Fruit fly (Drosophila melanogaster): ENCODE measurements around the gene CG42758.

The CG42758 gene

dm6 chr3L:14544987-14545943, 22.0 kb upstream of the CG42758 start (continued):
- peak; percentile 15 for TF ChIP-seq spab (GFP tag; optimal IDR thresholded peaks at IDR 0.05)
- TF ChIP-seq esn (GFP tag; optimal IDR thresholded peaks at IDR 0.05) = peak; percentile 70
- TF ChIP-seq CG8119 (GFP tag; IDR thresholded peaks at IDR 0.05) = no peak
- peak; percentile 54 for TF ChIP-seq CG31627 (GFP tag; optimal IDR thresholded peaks at IDR 0.05)
- TF ChIP-seq CG16779 (tag; optimal IDR thresholded peaks at IDR 0.05) = no peak
- TF ChIP-seq CG11762 (GFP tag; optimal IDR thresholded peaks at IDR 0.05; ENCODE audit: insufficient read depth) = peak; percentile 22
- TF ChIP-seq CG32006 (GFP tag; optimal IDR thresholded peaks at IDR 0.05) = peak; percentile 58
- no peak for TF ChIP-seq Hr38 (GFP tag; optimal IDR thresholded peaks at IDR 0.05)
- no peak for TF ChIP-seq Lpt (GFP tag; optimal IDR thresholded peaks at IDR 0.05)
- peak; percentile 49 for TF ChIP-seq lz (GFP tag; optimal IDR thresholded peaks at IDR 0.05)
- no peak for TF ChIP-seq CG6854 (GFP tag; optimal IDR thresholded peaks at IDR 0.05)
- no peak for TF ChIP-seq CG6163 (GFP tag; IDR thresholded peaks at IDR 0.05)
- peak; percentile 92 for TF ChIP-seq Eip78C (GFP tag)
- TF ChIP-seq CG1621 (tag; optimal IDR thresholded peaks at IDR 0.05) = no peak
- peak; percentile 51 for TF ChIP-seq OdsH (GFP tag; optimal IDR thresholded peaks at IDR 0.05)
- TF ChIP-seq ss (GFP tag; optimal IDR thresholded peaks at IDR 0.05) = peak in 1 of 2 experiments; percentile 44
- TF ChIP-seq fd59A (GFP tag; optimal IDR thresholded peaks at IDR 0.05) = no peak
- peak; percentile 36 for TF ChIP-seq CG3919 (GFP tag; optimal IDR thresholded peaks at IDR 0.05)
- TF ChIP-seq Sox15 (GFP tag; optimal IDR thresholded peaks at IDR 0.05) = peak; percentile 36
- peak; percentile 23 for TF ChIP-seq CG6792 (GFP tag; optimal IDR thresholded peaks at IDR 0.05)

- TF ChIP-seq Eip78C (GFP tag) (peak; percentile 49), eg (GFP tag; IDR thresholded peaks at IDR 0.05) (0 out of 3 replicates have a peak, but pooled peaks have one; percentile 14), cyc (GFP tag; optimal IDR thresholded peaks at IDR 0.05) (no peak), CG4318 (GFP tag; optimal IDR thresholded peaks at IDR 0.05) (no peak), svp (GFP tag) (peak; percentile 69), topi (GFP tag; optimal IDR thresholded peaks at IDR 0.05) (no peak), CG8119 (GFP tag; IDR thresholded peaks at IDR 0.05) (no peak), CG10669 (GFP tag; optimal IDR thresholded peaks at IDR 0.05) (no peak), CG1621 (tag; optimal IDR thresholded peaks at IDR 0.05) (no peak), vri (GFP tag; optimal IDR thresholded peaks at IDR 0.05) (peak; percentile 92), Eip75B (GFP tag; optimal IDR thresholded peaks at IDR 0.05) (no peak), CG6163 (GFP tag; IDR thresholded peaks at IDR 0.05) (0 out of 3 replicates have a peak, but pooled peaks have one; percentile 9), CG15336 (GFP tag; IDR thresholded peaks at IDR 0.05) (no peak), Blimp-1 (GFP tag; optimal IDR thresholded peaks at IDR 0.05) (no peak)
Observed at dm6 chr3L:14546918-14547533, 20.2 kb upstream of the CG42758 start.

- no peak for TF ChIP-seq eg (GFP tag; IDR thresholded peaks at IDR 0.05)
- TF ChIP-seq Eip93F (GFP tag; optimal IDR thresholded peaks at IDR 0.05) = peak; percentile 29
- TF ChIP-seq CG8632 (GFP tag; optimal IDR thresholded peaks at IDR 0.05) = no peak
- no peak for TF ChIP-seq achi (GFP tag; optimal IDR thresholded peaks at IDR 0.05)
- no peak for TF ChIP-seq spab (GFP tag; optimal IDR thresholded peaks at IDR 0.05)
- peak; percentile 82 for TF ChIP-seq svp (GFP tag)
- no peak for TF ChIP-seq CG16779 (tag; optimal IDR thresholded peaks at IDR 0.05)
- TF ChIP-seq OdsH (GFP tag; optimal IDR thresholded peaks at IDR 0.05) = no peak
- TF ChIP-seq Eip78C (GFP tag) = no peak
- no peak for TF ChIP-seq Sox15 (GFP tag; optimal IDR thresholded peaks at IDR 0.05)
- no peak for TF ChIP-seq Gug (GFP tag; IDR thresholded peaks at IDR 0.05)
- TF ChIP-seq lz (GFP tag; optimal IDR thresholded peaks at IDR 0.05) = no peak
- TF ChIP-seq CG6854 (GFP tag; optimal IDR thresholded peaks at IDR 0.05) = no peak
- no peak for TF ChIP-seq CG11762 (GFP tag; optimal IDR thresholded peaks at IDR 0.05; ENCODE audit: insufficient read depth)
- peak; percentile 20 for TF ChIP-seq fkh (GFP tag; optimal IDR thresholded peaks at IDR 0.05)
Observed at dm6 chr3L:14547811-14548765, 19.2 kb upstream of the CG42758 start.

All from whole organism, prepupa.